Fruit fly (Drosophila melanogaster) whole organism, embryonic: Measurements from ENCODE around the gene CG17111.

Source experiments
- Ada2b ChIP-seq: fragments of 200-800 bp; sonication (Bioruptor generic); IDR thresholded peaks from 2 replicates; pipeline ENCODE4 v1.3.6; 2022; ENCODE audit warnings: missing biosample characterization, missing genetic modification characterization
- BEAF-32 ChIP-seq: fragments of 200-800 bp; sonication (Bioruptor generic); optimal IDR thresholded peaks from 3 replicates; lab custom pipeline; 2017; ENCODE audit warnings: missing biosample characterization, missing genetic modification characterization, mild to moderate bottlenecking, moderate library complexity, missing genetic modification reagents
- Blimp-1 ChIP-seq: fragments of 200-800 bp; sonication (Bioruptor generic); optimal IDR thresholded peaks from 3 replicates; lab custom pipeline; 2018; ENCODE audit warnings: missing biosample characterization, missing genetic modification characterization, mild to moderate bottlenecking, moderate library complexity, missing genetic modification reagents
- CG10321 ChIP-seq: fragments of 200-800 bp; sonication (Bioruptor generic); IDR thresholded peaks from 2 replicates; pipeline ENCODE4 v1.3.6; 2022; ENCODE audit warnings: missing biosample characterization, missing genetic modification characterization
- CG12236 ChIP-seq: fragments of 200-800 bp; sonication (Bioruptor generic); optimal IDR thresholded peaks from 2 replicates; lab custom pipeline; 2016; ENCODE audit warnings: missing biosample characterization, missing genetic modification characterization
- CG1233 ChIP-seq: fragments of 200-800 bp; sonication (Bioruptor generic); optimal IDR thresholded peaks from 4 replicates; lab custom pipeline; 2018; ENCODE audit warnings: missing biosample characterization, mild to moderate bottlenecking, missing genetic modification characterization
- CG12659 ChIP-seq: fragments of 200-800 bp; sonication (Bioruptor generic); optimal IDR thresholded peaks from 3 replicates; lab custom pipeline; 2017; ENCODE audit warnings: mild to moderate bottlenecking, missing biosample characterization, missing genetic modification reagents, missing genetic modification characterization
- CG14050 ChIP-seq: fragments of 200-800 bp; sonication (Bioruptor generic); IDR thresholded peaks from 3 replicates; pipeline ENCODE4 v1.3.6; 2022; ENCODE audit warnings: missing biosample characterization, missing genetic modification characterization
- CG17359 ChIP-seq: fragments of 200-800 bp; sonication (Bioruptor generic); optimal IDR thresholded peaks from 3 replicates; lab custom pipeline; 2018; ENCODE audit warnings: missing biosample characterization, mild to moderate bottlenecking, missing genetic modification characterization, moderate library complexity
- CG1832 ChIP-seq: fragments of 200-800 bp; sonication (Bioruptor generic); optimal IDR thresholded peaks from 2 replicates; lab custom pipeline; 2017; ENCODE audit warnings: missing biosample characterization, mild to moderate bottlenecking, missing genetic modification characterization, inconsistent platforms
- CG18599 ChIP-seq: fragments of 200-800 bp; sonication (Bioruptor generic); optimal IDR thresholded peaks from 3 replicates; lab custom pipeline; 2017; ENCODE audit warnings: missing biosample characterization, missing genetic modification characterization, mild to moderate bottlenecking, moderate library complexity, missing genetic modification reagents
- CG3995 ChIP-seq: fragments of 200-800 bp; sonication (Bioruptor generic); optimal IDR thresholded peaks from 3 replicates; lab custom pipeline; 2016; ENCODE audit warnings: missing biosample characterization, missing genetic modification characterization
- CG42726 ChIP-seq: fragments of 200-800 bp; sonication (Bioruptor generic); IDR thresholded peaks from 2 replicates; pipeline ENCODE4 v1.3.6; 2022; ENCODE audit warnings: missing biosample characterization, missing genetic modification characterization; ENCODE audit not compliant: partially characterized antibody
- CG4707 ChIP-seq: fragments of 200-800 bp; sonication (Bioruptor generic); optimal IDR thresholded peaks from 2 replicates; lab custom pipeline; 2018; ENCODE audit warnings: missing biosample characterization, mild to moderate bottlenecking, missing genetic modification characterization, moderate library complexity
- CG8924 ChIP-seq: fragments of 200-800 bp; optimal IDR thresholded peaks from 3 replicates; lab custom pipeline; 2019; ENCODE audit warnings: missing biosample characterization, mild to moderate bottlenecking, missing genetic modification characterization, moderate library complexity
- CG9797 ChIP-seq: fragments of 200-800 bp; sonication (Bioruptor generic); optimal IDR thresholded peaks from 3 replicates; lab custom pipeline; 2018; ENCODE audit warnings: missing biosample characterization, mild to moderate bottlenecking, missing genetic modification characterization
- CG9932 ChIP-seq: fragments of 200-800 bp; sonication (Bioruptor generic); IDR thresholded peaks from 2 replicates; pipeline ENCODE4 v1.3.6; 2022; ENCODE audit warnings: missing biosample characterization, missing genetic modification characterization
- Ets65A ChIP-seq: fragments of 200-800 bp; sonication (Bioruptor generic); peaks from one replicate; lab custom pipeline; 2016; ENCODE audit warnings: missing biosample characterization, missing genetic modification characterization
- Ets97D ChIP-seq: fragments of 200-800 bp; sonication (Bioruptor generic); optimal IDR thresholded peaks from 3 replicates; lab custom pipeline; 2016; ENCODE audit warnings: missing biosample characterization, missing genetic modification characterization
- Hr39 ChIP-seq: fragments of >200 bp; optimal IDR thresholded peaks from 2 replicates; lab custom pipeline; 2017
- Hr51 ChIP-seq, 2 experiments: fragments of 200-800 bp; sonication (Bioruptor generic); optimal IDR thresholded peaks; 2 replicates in 1 of 2; 3 replicates in 1 of 2; lab custom pipeline; 2016 to 2018; ENCODE audit warnings: missing biosample characterization in 2 of 2, missing genetic modification characterization in 2 of 2, mild to moderate bottlenecking in 1 of 2, moderate library complexity in 1 of 2
- Neu2 ChIP-seq: fragments of 200-800 bp; sonication (Bioruptor generic); optimal IDR thresholded peaks from 3 replicates; lab custom pipeline; 2016; ENCODE audit warnings: missing biosample characterization, missing genetic modification characterization, borderline replicate concordance
- abd-A ChIP-seq: fragments of 200-800 bp; sonication (Bioruptor generic); optimal IDR thresholded peaks from 3 replicates; lab custom pipeline; 2019; ENCODE audit warnings: missing biosample characterization, mild to moderate bottlenecking, missing genetic modification characterization, moderate library complexity
- ac ChIP-seq: fragments of 200-800 bp; sonication (Bioruptor generic); optimal IDR thresholded peaks from 3 replicates; lab custom pipeline; 2017; ENCODE audit warnings: missing biosample characterization, mild to moderate bottlenecking, missing genetic modification characterization
- bcd ChIP-seq: fragments of 200-800 bp; sonication (Bioruptor generic); optimal IDR thresholded peaks from 2 replicates; lab custom pipeline; 2017; ENCODE audit warnings: missing biosample characterization, mild to moderate bottlenecking, missing genetic modification characterization
- ci ChIP-seq: fragments of 200-800 bp; sonication (Bioruptor generic); IDR thresholded peaks from 3 replicates; pipeline ENCODE4 v1.3.6; 2022; ENCODE audit warnings: missing biosample characterization, missing genetic modification characterization
- dimm ChIP-seq: fragments of 200-800 bp; sonication (Bioruptor generic); IDR thresholded peaks from 2 replicates; pipeline ENCODE4 v1.3.6; 2022; ENCODE audit warnings: missing biosample characterization, missing genetic modification characterization
- dpn ChIP-seq, 2 experiments: fragments of 200-800 bp; sonication (Bioruptor generic); optimal IDR thresholded peaks; 3 replicates each; lab custom pipeline; 2016; ENCODE audit warnings: missing biosample characterization in 2 of 2, missing genetic modification characterization in 2 of 2
- fd3F ChIP-seq: fragments of 200-800 bp; sonication (Bioruptor generic); optimal IDR thresholded peaks from 2 replicates; lab custom pipeline; 2018; ENCODE audit warnings: missing biosample characterization, mild to moderate bottlenecking, missing genetic modification characterization, moderate library complexity
- fd64A ChIP-seq: fragments of 200-800 bp; sonication (Bioruptor generic); optimal IDR thresholded peaks from 3 replicates; lab custom pipeline; 2018; ENCODE audit warnings: missing biosample characterization, mild to moderate bottlenecking, missing genetic modification characterization
- gce ChIP-seq: fragments of 200-800 bp; sonication (Bioruptor generic); IDR thresholded peaks from 3 replicates; pipeline ENCODE4 v1.3.6; 2022; ENCODE audit warnings: missing biosample characterization, missing genetic modification characterization
- gro ChIP-seq: fragments of 200-800 bp; sonication (Bioruptor generic); optimal IDR thresholded peaks from 2 replicates; lab custom pipeline; 2016; ENCODE audit warnings: missing biosample characterization, missing genetic modification characterization
- hb ChIP-seq: fragments of 200-800 bp; sonication (Bioruptor generic); IDR thresholded peaks from 3 replicates; pipeline ENCODE4 v1.3.6; 2022; ENCODE audit warnings: missing biosample characterization, missing genetic modification characterization; ENCODE audit not compliant: partially characterized antibody
- ind ChIP-seq: fragments of 200-800 bp; sonication (Bioruptor generic); optimal IDR thresholded peaks from 3 replicates; lab custom pipeline; 2016; ENCODE audit warnings: missing biosample characterization, missing genetic modification characterization
- lab ChIP-seq: fragments of 200-800 bp; sonication (Bioruptor generic); optimal IDR thresholded peaks from 3 replicates; lab custom pipeline; 2017; ENCODE audit warnings: missing biosample characterization, missing genetic modification characterization, mild to moderate bottlenecking, moderate library complexity, missing genetic modification reagents
- lov ChIP-seq, 2 experiments: fragments of 200-800 bp in 1 of 2; fragments of >200 bp in 1 of 2; sonication (Bioruptor generic) in 1 of 2; IDR thresholded peaks in 1 of 2; optimal IDR thresholded peaks in 1 of 2; 2 replicates in 1 of 2; 3 replicates in 1 of 2; pipeline versions ENCODE4 v1.3.6 to Lab custom; 2017 to 2022; ENCODE audit warnings: missing biosample characterization in 1 of 2, missing genetic modification characterization in 1 of 2
- oc ChIP-seq: fragments of 200-800 bp; sonication (Bioruptor generic); optimal IDR thresholded peaks from 2 replicates; lab custom pipeline; 2018; ENCODE audit warnings: missing biosample characterization, mild to moderate bottlenecking, missing genetic modification characterization, moderate library complexity
- odd ChIP-seq: fragments of 200-800 bp; sonication (Bioruptor generic); optimal IDR thresholded peaks from 2 replicates; lab custom pipeline; 2017; ENCODE audit warnings: missing biosample characterization, mild to moderate bottlenecking, missing genetic modification characterization
- phol ChIP-seq: fragments of 200-800 bp; sonication (Bioruptor generic); optimal IDR thresholded peaks from 3 replicates; lab custom pipeline; 2018; ENCODE audit warnings: missing biosample characterization, mild to moderate bottlenecking, missing genetic modification characterization, moderate library complexity
- pum ChIP-seq: fragments of 200-800 bp; sonication (Bioruptor generic); optimal IDR thresholded peaks from 2 replicates; lab custom pipeline; 2016; ENCODE audit warnings: missing biosample characterization, missing genetic modification characterization
- repo ChIP-seq: fragments of 200-800 bp; sonication (Bioruptor generic); optimal IDR thresholded peaks from 2 replicates; lab custom pipeline; 2016; ENCODE audit warnings: missing biosample characterization, missing genetic modification characterization
- row ChIP-seq: fragments of 200-800 bp; sonication (Bioruptor generic); IDR thresholded peaks from 3 replicates; pipeline ENCODE4 v1.3.6; 2022; ENCODE audit warnings: missing biosample characterization, missing genetic modification characterization
- scrt ChIP-seq: fragments of 200-800 bp; sonication (Bioruptor generic); optimal IDR thresholded peaks from 2 replicates; lab custom pipeline; 2018; ENCODE audit warnings: missing biosample characterization, mild to moderate bottlenecking, missing genetic modification characterization, moderate library complexity
- slou ChIP-seq: fragments of 200-800 bp; sonication (Bioruptor generic); optimal IDR thresholded peaks from 3 replicates; lab custom pipeline; 2016; ENCODE audit warnings: missing biosample characterization, missing genetic modification characterization
- tgo ChIP-seq: fragments of 200-800 bp; sonication (Bioruptor generic); IDR thresholded peaks from 3 replicates; pipeline ENCODE4 v1.3.6; 2022; ENCODE audit warnings: missing biosample characterization, missing genetic modification characterization
- tll ChIP-seq, 2 experiments: fragments of 200-800 bp in 1 of 2; fragments of >200 bp in 1 of 2; sonication (Bioruptor generic) in 1 of 2; optimal IDR thresholded peaks; 2 replicates each; lab custom pipeline; 2017 to 2019; ENCODE audit warnings: missing biosample characterization in 2 of 2, missing genetic modification characterization in 2 of 2, mild to moderate bottlenecking in 1 of 2, moderate library complexity in 1 of 2

Gene CG17111

DNA sequence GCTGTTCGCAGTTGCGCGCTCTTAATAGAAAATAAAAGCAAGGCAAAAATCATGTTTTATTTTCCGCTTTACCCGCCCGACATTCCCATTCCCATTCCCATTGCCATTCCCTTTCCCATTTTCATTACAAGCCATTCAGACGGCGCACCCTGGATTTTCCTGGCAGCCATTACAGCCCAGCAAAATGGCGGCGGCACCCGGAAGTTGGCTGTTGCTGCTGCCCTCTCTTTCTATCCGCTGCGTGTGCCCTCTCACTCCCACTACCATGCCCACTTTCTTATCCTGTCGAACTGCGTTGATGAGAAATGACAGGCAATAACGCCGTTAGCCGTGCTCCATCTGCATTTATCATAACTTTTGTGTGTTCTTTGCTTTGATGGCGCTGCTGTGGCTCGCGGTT is 21.2 kb upstream of the CG17111 start:
- no peak for TF ChIP-seq CG14050 (GFP tag; lab: Robert Waterston, UW)
- TF ChIP-seq CG18599 (GFP tag; lab: Kevin White, UChicago) = peak; percentile 25
- peak in 1 of 2 experiments; percentile 7 for TF ChIP-seq Hr51 (GFP tag; optimal IDR thresholded peaks at IDR 0.05; lab: Kevin White, UChicago)
- peak; percentile 43 for TF ChIP-seq Ets65A
- peak; percentile 17 for TF ChIP-seq scrt (GFP tag; lab: Kevin White, UChicago)
- no peak for TF ChIP-seq CG12659 (GFP tag; lab: Kevin White, UChicago)
- TF ChIP-seq lab = peak; percentile 3
- no peak for TF ChIP-seq fd64A (GFP tag; lab: Kevin White, UChicago)
- TF ChIP-seq lov (optimal IDR thresholded peaks at IDR 0.05; lab: Kevin White, UChicago) = no peak
- TF ChIP-seq lov (GFP tag; IDR thresholded peaks at IDR 0.05; lab: Robert Waterston, UW) = 0 out of 3 replicates have a peak, but pooled peaks have one; percentile 33
- TF ChIP-seq dpn (GFP tag; optimal IDR thresholded peaks at IDR 0.05; lab: Kevin White, UChicago) = no peak
- TF ChIP-seq phol (tag; lab: Kevin White, UChicago) = peak; percentile 55
- TF ChIP-seq repo (GFP tag; lab: Kevin White, UChicago) = no peak
- TF ChIP-seq abd-A = peak; percentile 95
- TF ChIP-seq CG17359 (tag; lab: Kevin White, UChicago) = no peak
- 0 out of 3 replicates have a peak, but pooled peaks have one; percentile 44 for TF ChIP-seq ci (GFP tag; lab: Robert Waterston, UW)
- TF ChIP-seq Ets97D = peak; percentile 61

- TF ChIP-seq dimm (GFP tag; lab: Robert Waterston, UW) = no peak
- TF ChIP-seq gce (GFP tag; lab: Robert Waterston, UW) = no peak
- 0 out of 3 replicates have a peak, but pooled peaks have one; percentile 22 for TF ChIP-seq row
- no peak for TF ChIP-seq tgo (GFP tag; lab: Robert Waterston, UW)
- TF ChIP-seq Ada2b (GFP tag; lab: Robert Waterston, UW) = no peak
- TF ChIP-seq Hr39 (lab: Kevin White, UChicago) = no peak
- TF ChIP-seq ac (GFP tag; lab: Kevin White, UChicago) = no peak
- TF ChIP-seq CG12236 (GFP tag; lab: Kevin White, UChicago) = no peak
- TF ChIP-seq Neu2 (GFP tag; lab: Kevin White, UChicago) = no peak
- TF ChIP-seq fd3F (GFP tag; lab: Kevin White, UChicago) = no peak
- no peak for TF ChIP-seq ind (GFP tag; lab: Kevin White, UChicago)
- TF ChIP-seq odd = no peak
- no peak for TF ChIP-seq CG3995 (GFP tag; lab: Kevin White, UChicago)
- TF ChIP-seq Ets65A = peak; percentile 90
Measured at dm6 chr3R:23081265-23081664, 14.2 kb upstream of the CG17111 start.

- TF ChIP-seq CG10321 (GFP tag; lab: Robert Waterston, UW) (peak; percentile 67), pum (GFP tag; lab: Kevin White, UChicago) (no peak), Blimp-1 (GFP tag; lab: Kevin White, UChicago) (peak; percentile 77)
Measured at dm6 chr3R:23074480-23074879, 7.4 kb upstream of the CG17111 start.

dm6 chr3R:23061209-23061608 is 5.8 kb downstream of the CG17111 start, which contains the start of the genes sav and Ublcp1:
TSS of gene sav (minus strand) at chr3R:23061304.
TSS of gene Ublcp1 (plus strand) at chr3R:23061493.
- TF ChIP-seq CG1832 (GFP tag; lab: Kevin White, UChicago) (no peak), CG4707 (no peak), CG9797 (GFP tag; lab: Kevin White, UChicago) (peak; percentile 71), gro (no peak), CG1233 (GFP tag; lab: Kevin White, UChicago) (no peak), CG9932 (GFP tag; lab: Robert Waterston, UW) (peak; percentile 41; the same call in 1 of the 2 replicates), CG42726 (peak; percentile 72; the same call in 1 of the 2 replicates), hb (GFP tag; lab: Robert Waterston, UW) (peak; percentile 80), bcd (no peak), CG8924 (tag; lab: Kevin White, UChicago) (peak; percentile 54), tll (GFP tag; optimal IDR thresholded peaks at IDR 0.05; lab: Kevin White, UChicago) (no peak), slou (GFP tag; lab: Kevin White, UChicago) (no peak), oc (no peak), BEAF-32 (GFP tag; lab: Kevin White, UChicago) (peak; percentile 76)
